Worm (Caenorhabditis elegans) whole organism, L2 larva: ENCODE measurements around the gene atln-1.

Experiments used
- C34F6.9 ChIP-seq: fragments of 150-350 bp; optimal IDR thresholded peaks from 2 replicates; lab custom pipeline; 2014; ENCODE audit warnings: missing biosample characterization, missing genetic modification characterization
- R02D3.7 ChIP-seq: fragments of 150-350 bp; optimal IDR thresholded peaks from 2 replicates; lab custom pipeline; 2014; ENCODE audit warnings: missing biosample characterization, missing genetic modification characterization
- Y55F3AM.14 ChIP-seq: fragments of 200-800 bp; sonication (Bioruptor generic); optimal IDR thresholded peaks from 2 replicates; lab custom pipeline; 2018; ENCODE audit warnings: mild to moderate bottlenecking, missing genetic modification characterization, missing compliant biosample characterization
- ZK546.5 ChIP-seq: sonication (generic microtip); optimal IDR thresholded peaks from 2 replicates; lab custom pipeline; 2017; ENCODE audit warnings: missing biosample characterization, missing genetic modification characterization
- alr-1 ChIP-seq: fragments of 150-350 bp; optimal IDR thresholded peaks from 2 replicates; lab custom pipeline; 2014; ENCODE audit warnings: missing biosample characterization, missing genetic modification characterization
- aly-2 ChIP-seq: fragments of 150-350 bp; optimal IDR thresholded peaks from 2 replicates; lab custom pipeline; 2014; ENCODE audit warnings: missing biosample characterization, missing genetic modification characterization
- ama-1 ChIP-seq: fragments of 150-350 bp; optimal IDR thresholded peaks from 2 replicates; lab custom pipeline; 2018; ENCODE audit warnings: inconsistent platforms
- blmp-1 ChIP-seq: sonication (generic microtip); optimal IDR thresholded peaks from 2 replicates; lab custom pipeline; 2017; ENCODE audit warnings: missing genetic modification characterization, mild to moderate bottlenecking, missing compliant biosample characterization, antibody characterized with exemption, moderate library complexity; ENCODE audit not compliant: insufficient read depth
- crh-2 ChIP-seq: sonication (generic microtip); optimal IDR thresholded peaks from 2 replicates; lab custom pipeline; 2017; ENCODE audit warnings: missing biosample characterization, missing genetic modification characterization
- egl-27 ChIP-seq: sonication (generic microtip); optimal IDR thresholded peaks from 3 replicates; lab custom pipeline; 2017; ENCODE audit warnings: missing biosample characterization, missing genetic modification reagents, missing genetic modification characterization
- elt-1 ChIP-seq: fragments of 150-350 bp; optimal IDR thresholded peaks from 2 replicates; lab custom pipeline; 2014; ENCODE audit warnings: missing biosample characterization, missing genetic modification characterization
- elt-3 ChIP-seq: sonication (generic microtip); optimal IDR thresholded peaks from 2 replicates; lab custom pipeline; 2017; ENCODE audit warnings: missing biosample characterization, missing genetic modification characterization
- fos-1 ChIP-seq: fragments of 150-350 bp; optimal IDR thresholded peaks from 2 replicates; lab custom pipeline; 2014; ENCODE audit warnings: missing biosample characterization, missing genetic modification characterization
- lin-13 ChIP-seq: fragments of 150-350 bp; optimal IDR thresholded peaks from 2 replicates; lab custom pipeline; 2014; ENCODE audit warnings: missing biosample characterization, missing genetic modification reagents, missing genetic modification characterization
- lin-39 ChIP-seq: fragments of 150-350 bp; optimal IDR thresholded peaks from 2 replicates; lab custom pipeline; 2014; ENCODE audit warnings: missing biosample characterization, missing genetic modification reagents, missing genetic modification characterization
- mab-5 ChIP-seq: fragments of 150-350 bp; optimal IDR thresholded peaks from 2 replicates; lab custom pipeline; 2014; ENCODE audit warnings: missing biosample characterization, missing genetic modification characterization
- mbf-1 ChIP-seq: sonication (generic microtip); optimal IDR thresholded peaks from 2 replicates; lab custom pipeline; 2017; ENCODE audit warnings: missing biosample characterization, missing genetic modification characterization
- mdl-1 ChIP-seq, 2 experiments: fragments of 150-350 bp in 1 of 2; sonication (generic microtip) in 1 of 2; optimal IDR thresholded peaks; 2 replicates each; lab custom pipeline; 2017; ENCODE audit warnings: missing biosample characterization in 2 of 2, missing genetic modification characterization in 2 of 2
- nhr-10 ChIP-seq: sonication (generic microtip); optimal IDR thresholded peaks from 2 replicates; lab custom pipeline; 2017; ENCODE audit warnings: missing biosample characterization, missing genetic modification characterization
- nhr-11 ChIP-seq: fragments of 150-350 bp; optimal IDR thresholded peaks from 2 replicates; lab custom pipeline; 2014; ENCODE audit warnings: missing biosample characterization, missing genetic modification characterization
- nhr-129 ChIP-seq: fragments of 150-350 bp; optimal IDR thresholded peaks from 2 replicates; lab custom pipeline; 2014; ENCODE audit warnings: missing biosample characterization, missing genetic modification characterization
- nhr-21 ChIP-seq: fragments of 150-350 bp; optimal IDR thresholded peaks from 2 replicates; lab custom pipeline; 2014; ENCODE audit warnings: missing biosample characterization, missing genetic modification characterization
- nhr-23 ChIP-seq: fragments of 150-350 bp; optimal IDR thresholded peaks from 2 replicates; lab custom pipeline; 2014; ENCODE audit warnings: missing biosample characterization, missing genetic modification reagents, missing genetic modification characterization
- nhr-237 ChIP-seq: fragments of 150-350 bp; optimal IDR thresholded peaks from 2 replicates; lab custom pipeline; 2014; ENCODE audit warnings: missing biosample characterization, missing genetic modification characterization
- nhr-25 ChIP-seq: fragments of 150-350 bp; sonication (generic microtip); optimal IDR thresholded peaks from 3 replicates; lab custom pipeline; 2014; ENCODE audit warnings: missing biosample characterization, missing genetic modification characterization
- nhr-6 ChIP-seq: fragments of 150-350 bp; optimal IDR thresholded peaks from 2 replicates; lab custom pipeline; 2014; ENCODE audit warnings: missing biosample characterization, missing genetic modification characterization
- nhr-77 ChIP-seq: fragments of 150-350 bp; optimal IDR thresholded peaks from 2 replicates; lab custom pipeline; 2014; ENCODE audit warnings: missing biosample characterization, missing genetic modification characterization
- sem-4 ChIP-seq: fragments of 150-350 bp; optimal IDR thresholded peaks from 2 replicates; lab custom pipeline; 2014; ENCODE audit warnings: missing biosample characterization, missing genetic modification reagents, missing genetic modification characterization
- skn-1 ChIP-seq: sonication (generic microtip); optimal IDR thresholded peaks from 2 replicates; lab custom pipeline; 2017; ENCODE audit warnings: missing biosample characterization, missing genetic modification characterization
- sma-3 ChIP-seq: sonication (generic microtip); optimal IDR thresholded peaks from 2 replicates; lab custom pipeline; 2016; ENCODE audit warnings: missing genetic modification reagents, missing genetic modification characterization, missing compliant biosample characterization
- snpc-4 ChIP-seq: fragments of 150-350 bp; optimal IDR thresholded peaks from 2 replicates; lab custom pipeline; 2014; ENCODE audit warnings: missing biosample characterization, missing genetic modification characterization
- unc-62 ChIP-seq: fragments of 150-350 bp; optimal IDR thresholded peaks from 2 replicates; lab custom pipeline; 2014; ENCODE audit warnings: missing biosample characterization, missing genetic modification reagents, missing genetic modification characterization
- zag-1 ChIP-seq: fragments of 150-350 bp; optimal IDR thresholded peaks from 2 replicates; lab custom pipeline; 2014; ENCODE audit warnings: missing biosample characterization, missing genetic modification characterization
- ztf-11 ChIP-seq: sonication (generic microtip); optimal IDR thresholded peaks from 2 replicates; lab custom pipeline; 2017; ENCODE audit warnings: missing biosample characterization, missing genetic modification characterization
- ztf-4 ChIP-seq: fragments of 150-350 bp; optimal IDR thresholded peaks from 2 replicates; lab custom pipeline; 2014; ENCODE audit warnings: missing biosample characterization, missing genetic modification characterization

Gene atln-1

DNA sequence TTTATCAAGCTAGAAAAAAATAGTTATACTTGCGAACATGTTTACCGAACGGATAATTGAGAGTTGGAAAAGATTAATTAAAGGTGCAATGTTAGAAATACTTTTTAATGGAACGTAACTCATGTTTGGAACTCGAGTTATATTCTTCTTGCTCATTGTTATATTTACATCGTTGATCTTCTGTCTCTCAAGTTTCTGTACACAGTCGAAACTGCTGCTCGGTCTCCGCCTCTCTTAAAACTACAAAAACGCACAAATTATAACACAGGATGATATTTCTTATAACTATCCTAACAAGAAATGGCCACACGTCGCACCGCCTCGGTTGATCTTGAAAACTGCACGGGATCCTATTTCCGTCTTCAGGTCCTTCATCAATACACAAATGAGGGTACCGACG lies 46.0 kb downstream of the atln-1 start, which contains the start of gene pudl-2:
Gene pudl-2, plus strand, starts transcription at position 301 of the 400 bp plus-strand sequence.
- TF ChIP-seq elt-1 (tag; lab: Kevin White, UChicago), result no peak
- TF ChIP-seq nhr-129 (tag; lab: Kevin White, UChicago), result no peak
- no peak for TF ChIP-seq nhr-23 (tag; lab: Kevin White, UChicago)
- TF ChIP-seq skn-1 (tag; lab: Kevin White, UChicago), result no peak
- no peak for TF ChIP-seq snpc-4 (tag; lab: Kevin White, UChicago)
- no peak for TF ChIP-seq ztf-11
- no peak for TF ChIP-seq sem-4 (tag; lab: Kevin White, UChicago)
- TF ChIP-seq R02D3.7 (tag; lab: Kevin White, UChicago), result no peak
- TF ChIP-seq crh-2, result no peak
- no peak for TF ChIP-seq mdl-1 (tag; optimal IDR thresholded peaks at IDR 0.05; lab: Kevin White, UChicago)
- TF ChIP-seq mab-5 (tag; lab: Kevin White, UChicago), result no peak
- no peak for TF ChIP-seq blmp-1 (tag; lab: Kevin White, UChicago)
- TF ChIP-seq alr-1 (tag; lab: Kevin White, UChicago), result no peak
- TF ChIP-seq mbf-1 (tag; lab: Kevin White, UChicago), result no peak
- no peak for TF ChIP-seq C34F6.9
- no peak for TF ChIP-seq ztf-4 (tag; lab: Kevin White, UChicago)

DNA sequence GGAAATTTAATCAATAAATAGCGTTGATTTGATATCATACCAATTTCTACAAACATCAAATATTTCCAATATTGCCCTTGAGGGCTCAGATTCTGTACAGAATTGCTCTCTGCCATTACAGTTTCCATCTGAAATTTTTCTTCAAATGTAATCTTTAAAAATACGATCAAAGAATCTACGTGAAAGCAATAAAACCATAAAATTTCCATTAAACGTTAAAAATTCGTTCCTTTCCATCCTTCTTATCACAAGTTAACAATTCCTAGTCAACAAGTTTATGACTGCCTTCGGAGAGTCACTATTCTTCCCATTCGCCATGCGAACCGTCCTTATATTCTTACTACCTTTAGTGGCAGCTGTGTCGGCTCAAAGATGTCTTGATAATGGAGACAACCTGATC lies 46.9 kb downstream of the atln-1 start, which contains the start of gene clec-82:
Gene clec-82, plus strand, starts transcription at position 301 of the 400 bp plus-strand sequence.
- no peak for TF ChIP-seq nhr-6 (tag; lab: Kevin White, UChicago)
- no peak for TF ChIP-seq nhr-21 (tag; lab: Kevin White, UChicago)
- TF ChIP-seq fos-1 (tag; lab: Kevin White, UChicago), result no peak
- no peak for TF ChIP-seq elt-1 (tag; lab: Kevin White, UChicago)
- TF ChIP-seq blmp-1 (tag; lab: Kevin White, UChicago), result no peak
- no peak for TF ChIP-seq aly-2 (tag; lab: Kevin White, UChicago)
- TF ChIP-seq nhr-237, result no peak
- no peak for TF ChIP-seq elt-3 (tag; lab: Kevin White, UChicago)
- TF ChIP-seq Y55F3AM.14 (GFP tag; lab: Kevin White, UChicago), result no peak
- no peak for TF ChIP-seq sma-3
- TF ChIP-seq mdl-1 (tag; optimal IDR thresholded peaks at IDR 0.05; lab: Kevin White, UChicago), result no peak
- TF ChIP-seq mab-5 (tag; lab: Kevin White, UChicago), result no peak
- TF ChIP-seq skn-1 (tag; lab: Kevin White, UChicago), result no peak
- TF ChIP-seq R02D3.7 (tag; lab: Kevin White, UChicago), result no peak

DNA sequence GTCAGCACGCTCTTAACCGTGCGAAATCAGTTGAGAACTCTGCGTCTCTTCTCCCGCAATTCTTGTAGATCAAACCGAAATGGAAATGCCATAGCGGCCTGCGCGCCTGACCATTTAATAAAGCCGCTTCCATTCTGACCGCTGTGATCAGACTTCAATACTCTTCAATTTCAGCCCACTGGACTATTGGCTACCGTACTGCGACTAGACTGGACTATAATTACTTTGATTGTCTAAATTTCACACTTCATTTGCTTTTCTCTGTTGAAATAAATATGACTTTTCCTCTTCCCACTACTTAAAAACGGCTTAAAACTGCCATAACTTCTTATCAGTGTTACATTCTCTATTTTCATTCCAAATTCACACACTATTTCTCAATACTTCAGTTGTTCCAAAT lies 49.8 kb downstream of the atln-1 start, which contains the start of gene Y54G2A.7:
Gene Y54G2A.7, plus strand, starts transcription at position 301 of the 400 bp plus-strand sequence.
- TF ChIP-seq ZK546.5 (tag; lab: Kevin White, UChicago), result no peak
- TF ChIP-seq fos-1 (tag; lab: Kevin White, UChicago), result no peak
- no peak for TF ChIP-seq ztf-11
- no peak for TF ChIP-seq elt-1 (tag; lab: Kevin White, UChicago)
- no peak for TF ChIP-seq nhr-25
- no peak for TF ChIP-seq mdl-1 (tag; optimal IDR thresholded peaks at IDR 0.05; lab: Kevin White, UChicago)
- no peak for TF ChIP-seq egl-27
- no peak for TF ChIP-seq nhr-21 (tag; lab: Kevin White, UChicago)
- no peak for TF ChIP-seq lin-13 (GFP tag; lab: Kevin White, UChicago)
- TF ChIP-seq lin-39 (tag; lab: Kevin White, UChicago), result no peak
- TF ChIP-seq crh-2, result no peak

DNA sequence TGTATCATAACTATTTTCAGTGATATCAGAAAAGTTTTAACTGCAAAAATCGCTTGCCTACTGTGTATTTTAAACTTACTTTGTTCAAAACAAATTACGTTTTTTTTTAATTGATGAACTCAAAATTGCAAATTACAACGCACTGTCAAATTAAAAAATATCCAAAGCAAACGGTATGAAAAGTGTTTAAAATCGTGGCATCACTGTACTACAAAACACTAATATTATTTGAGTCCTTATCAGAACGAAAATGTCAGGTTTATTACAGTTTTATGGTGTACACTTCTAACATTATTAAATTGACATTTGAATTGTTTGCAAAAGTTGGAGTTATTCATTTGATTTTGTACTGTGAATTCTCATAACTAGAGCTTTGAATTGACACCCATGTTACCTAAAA lies 52.8 kb downstream of the atln-1 start, which contains the start of gene clec-83:
Gene clec-83, minus strand, starts transcription at position 213 of the 400 bp plus-strand sequence.
- TF ChIP-seq lin-13 (GFP tag; lab: Kevin White, UChicago) (no peak), fos-1 (tag; lab: Kevin White, UChicago) (peak; percentile 39), blmp-1 (tag; lab: Kevin White, UChicago) (no peak)

DNA sequence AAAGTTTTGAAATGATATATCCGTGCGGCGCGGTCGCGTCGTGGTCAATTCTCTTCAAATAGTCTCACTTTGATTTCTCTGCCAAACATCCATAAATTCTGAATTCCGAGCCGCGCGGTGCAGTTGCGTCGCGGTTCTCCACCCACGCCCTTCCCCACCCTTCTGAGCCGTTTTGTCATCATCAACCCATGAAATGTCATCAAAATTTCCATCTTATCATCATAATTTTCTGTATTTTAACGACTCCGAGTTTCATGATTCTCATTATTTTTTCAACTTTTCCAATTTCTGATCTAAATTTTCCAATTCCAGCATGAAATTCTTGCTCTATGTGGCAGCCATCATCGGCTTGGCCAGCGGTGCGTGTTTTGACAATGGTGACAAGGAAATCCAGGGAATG lies 53.7 kb downstream of the atln-1 start, which contains the start of gene clec-84:
Gene clec-84, plus strand, starts transcription at position 301 of the 400 bp plus-strand sequence.
- TF ChIP-seq ztf-4 (tag; lab: Kevin White, UChicago) (no peak), zag-1 (tag; lab: Kevin White, UChicago) (no peak), nhr-77 (tag; lab: Kevin White, UChicago) (no peak), blmp-1 (tag; lab: Kevin White, UChicago) (no peak), nhr-25 (no peak), nhr-11 (tag; lab: Kevin White, UChicago) (no peak), nhr-10 (no peak), lin-39 (tag; lab: Kevin White, UChicago) (no peak), nhr-21 (tag; lab: Kevin White, UChicago) (no peak), elt-3 (tag; lab: Kevin White, UChicago) (no peak), R02D3.7 (tag; lab: Kevin White, UChicago) (no peak), unc-62 (GFP tag; lab: Kevin White, UChicago) (no peak), lin-13 (GFP tag; lab: Kevin White, UChicago) (no peak), sem-4 (tag; lab: Kevin White, UChicago) (no peak), mbf-1 (tag; lab: Kevin White, UChicago) (no peak), ama-1 (lab: Kevin White, UChicago) (no peak), aly-2 (tag; lab: Kevin White, UChicago) (no peak), ztf-11 (no peak)
